Worm (Caenorhabditis elegans) whole organism, mixed stage, embryonic: Measurements from ENCODE around the gene C15B12.1.

Source experiments
- M03D4.4 ChIP-seq: sonication (generic microtip); optimal IDR thresholded peaks from 2 replicates; lab custom pipeline; 2017; ENCODE audit warnings: mild to moderate bottlenecking, missing genetic modification characterization, missing compliant biosample characterization
- blmp-1 ChIP-seq: fragments of 150-350 bp; optimal IDR thresholded peaks from 2 replicates; lab custom pipeline; 2014; ENCODE audit warnings: missing biosample characterization, missing genetic modification characterization
- ceh-39 ChIP-seq: fragments of 150-350 bp; optimal IDR thresholded peaks from 2 replicates; lab custom pipeline; 2014; ENCODE audit warnings: missing biosample characterization, missing genetic modification characterization
- ceh-43 ChIP-seq: fragments of 200-800 bp; sonication (Bioruptor generic); optimal IDR thresholded peaks from 2 replicates; lab custom pipeline; 2018; ENCODE audit warnings: mild to moderate bottlenecking, missing genetic modification characterization, moderate library complexity, missing compliant biosample characterization
- ces-1 ChIP-seq: fragments of 150-350 bp; optimal IDR thresholded peaks from 2 replicates; lab custom pipeline; 2014; ENCODE audit warnings: missing biosample characterization, missing genetic modification reagents, missing genetic modification characterization
- cnd-1 ChIP-seq: fragments of 200-800 bp; sonication (Bioruptor generic); optimal IDR thresholded peaks from 2 replicates; lab custom pipeline; 2018; ENCODE audit warnings: mild to moderate bottlenecking, missing genetic modification characterization, missing compliant biosample characterization
- drap-1 ChIP-seq: fragments of 200-800 bp; sonication (Bioruptor generic); optimal IDR thresholded peaks from 3 replicates; lab custom pipeline; 2018; ENCODE audit warnings: mild to moderate bottlenecking, missing genetic modification characterization, missing compliant biosample characterization
- elt-3 ChIP-seq: fragments of 150-350 bp; optimal IDR thresholded peaks from 2 replicates; lab custom pipeline; 2014; ENCODE audit warnings: missing biosample characterization, missing genetic modification characterization
- flh-1 ChIP-seq: fragments of 200-800 bp; sonication (Bioruptor generic); optimal IDR thresholded peaks from 2 replicates; lab custom pipeline; 2018; ENCODE audit warnings: mild to moderate bottlenecking, missing genetic modification characterization, moderate library complexity, missing compliant biosample characterization
- ham-2 ChIP-seq: fragments of 200-800 bp; sonication (Bioruptor generic); optimal IDR thresholded peaks from 2 replicates; lab custom pipeline; 2018; ENCODE audit warnings: mild to moderate bottlenecking, missing genetic modification characterization, missing compliant biosample characterization
- hlh-1 ChIP-seq: fragments of 150-350 bp; optimal IDR thresholded peaks from 2 replicates; lab custom pipeline; 2014; ENCODE audit warnings: missing biosample characterization, missing genetic modification reagents, missing genetic modification characterization
- lin-13 ChIP-seq: fragments of 150-350 bp; optimal IDR thresholded peaks from 2 replicates; lab custom pipeline; 2014; ENCODE audit warnings: missing biosample characterization, missing genetic modification characterization
- lin-32 ChIP-seq: fragments of 200-800 bp; sonication (Bioruptor generic); optimal IDR thresholded peaks from 2 replicates; lab custom pipeline; 2018; ENCODE audit warnings: mild to moderate bottlenecking, missing genetic modification characterization, missing compliant biosample characterization
- lsy-2 ChIP-seq: fragments of 150-350 bp; optimal IDR thresholded peaks from 2 replicates; lab custom pipeline; 2014; ENCODE audit warnings: missing biosample characterization, missing genetic modification characterization
- mab-5 ChIP-seq: fragments of 150-350 bp; optimal IDR thresholded peaks from 2 replicates; lab custom pipeline; 2014; ENCODE audit warnings: missing biosample characterization, missing genetic modification characterization
- mep-1 ChIP-seq: fragments of 150-350 bp; optimal IDR thresholded peaks from 2 replicates; lab custom pipeline; 2017; ENCODE audit warnings: missing biosample characterization, missing genetic modification reagents, missing genetic modification characterization, inconsistent platforms
- mls-2 ChIP-seq: sonication (generic microtip); optimal IDR thresholded peaks from 2 replicates; lab custom pipeline; 2016; ENCODE audit warnings: mild to moderate bottlenecking, missing genetic modification characterization, moderate library complexity, missing compliant biosample characterization
- nhr-12 ChIP-seq: fragments of 150-350 bp; optimal IDR thresholded peaks from 2 replicates; lab custom pipeline; 2014; ENCODE audit warnings: missing biosample characterization, missing genetic modification characterization
- nhr-2 ChIP-seq: fragments of 150-350 bp; optimal IDR thresholded peaks from 2 replicates; lab custom pipeline; 2014; ENCODE audit warnings: missing biosample characterization, missing genetic modification characterization
- nhr-237 ChIP-seq: fragments of 150-350 bp; optimal IDR thresholded peaks from 2 replicates; lab custom pipeline; 2014; ENCODE audit warnings: missing biosample characterization, missing genetic modification characterization
- nhr-28 ChIP-seq: fragments of 150-350 bp; optimal IDR thresholded peaks from 2 replicates; lab custom pipeline; 2014; ENCODE audit warnings: missing biosample characterization, missing genetic modification characterization
- nhr-76 ChIP-seq: sonication (generic microtip); optimal IDR thresholded peaks from 2 replicates; lab custom pipeline; 2017; ENCODE audit warnings: missing biosample characterization, missing genetic modification characterization
- pha-4 ChIP-seq: fragments of 150-350 bp; optimal IDR thresholded peaks from 2 replicates; lab custom pipeline; 2018; ENCODE audit warnings: missing biosample characterization, missing genetic modification reagents, missing genetic modification characterization
- sem-2 ChIP-seq: fragments of 200-800 bp; sonication (Bioruptor generic); optimal IDR thresholded peaks from 2 replicates; lab custom pipeline; 2018; ENCODE audit warnings: mild to moderate bottlenecking, missing genetic modification characterization, missing compliant biosample characterization
- snpc-4 ChIP-seq: fragments of 150-350 bp; optimal IDR thresholded peaks from 2 replicates; lab custom pipeline; 2014; ENCODE audit warnings: missing biosample characterization, missing genetic modification characterization
- sptf-1 ChIP-seq: sonication (generic microtip); optimal IDR thresholded peaks from 2 replicates; lab custom pipeline; 2017; ENCODE audit warnings: mild to moderate bottlenecking, missing genetic modification characterization, moderate library complexity, missing compliant biosample characterization
- tbx-8 ChIP-seq: fragments of 200-800 bp; sonication (Bioruptor generic); optimal IDR thresholded peaks from 2 replicates; lab custom pipeline; 2018; ENCODE audit warnings: mild to moderate bottlenecking, missing genetic modification characterization, moderate library complexity, missing compliant biosample characterization
- unc-120 ChIP-seq: sonication (generic microtip); optimal IDR thresholded peaks from 2 replicates; lab custom pipeline; 2017; ENCODE audit warnings: missing genetic modification characterization, missing compliant biosample characterization; ENCODE audit not compliant: poor library complexity, severe bottlenecking
- unc-39 ChIP-seq: fragments of 150-350 bp; optimal IDR thresholded peaks from 2 replicates; lab custom pipeline; 2014; ENCODE audit warnings: missing biosample characterization, missing genetic modification characterization
- unc-62 ChIP-seq: fragments of 150-350 bp; optimal IDR thresholded peaks from 2 replicates; lab custom pipeline; 2014; ENCODE audit warnings: missing biosample characterization, missing genetic modification reagents, missing genetic modification characterization
- ztf-11 ChIP-seq: fragments of 150-350 bp; optimal IDR thresholded peaks from 2 replicates; lab custom pipeline; 2014; ENCODE audit warnings: missing biosample characterization, missing genetic modification characterization

C15B12.1 gene

ce11 chrX:6484780-6485179 is 8.2 kb downstream of the C15B12.1 start, which contains the start of gene gar-1:
Gene gar-1, minus strand, starts transcription at chrX:6484880.
- TF ChIP-seq unc-120 (no peak), blmp-1 (tag; lab: Kevin White, UChicago) (no peak), drap-1 (GFP tag; lab: Kevin White, UChicago) (no peak), sem-2 (GFP tag; lab: Kevin White, UChicago) (no peak), snpc-4 (tag; lab: Kevin White, UChicago) (no peak), mab-5 (tag; lab: Kevin White, UChicago) (no peak), mls-2 (tag; lab: Kevin White, UChicago) (no peak), nhr-12 (tag; lab: Kevin White, UChicago) (no peak), lin-13 (tag; lab: Kevin White, UChicago) (no peak), unc-62 (no peak), lsy-2 (tag; lab: Kevin White, UChicago) (no peak), unc-39 (tag; lab: Kevin White, UChicago) (no peak), tbx-8 (no peak), hlh-1 (tag; lab: Kevin White, UChicago) (no peak), sptf-1 (tag; lab: Kevin White, UChicago) (no peak), nhr-2 (tag; lab: Kevin White, UChicago) (no peak), elt-3 (tag; lab: Kevin White, UChicago) (no peak), M03D4.4 (tag; lab: Kevin White, UChicago) (no peak), ceh-43 (no peak), ztf-11 (no peak)
- TF ChIP-seq, all 35 proteins: peak for 0

- TF ChIP-seq lin-13 (tag; lab: Kevin White, UChicago): no peak
- no peak for TF ChIP-seq mab-5 (tag; lab: Kevin White, UChicago)
- no peak for TF ChIP-seq sptf-1 (tag; lab: Kevin White, UChicago)
These were observed 23.1 kb downstream of the C15B12.1 start, which contains the start of gene actl-1 for ce11 chrX:6499736-6500135. Gene actl-1, minus strand, starts transcription at chrX:6499836.

ce11 chrX:6503148-6503547 is 26.5 kb downstream of the C15B12.1 start:
- TF ChIP-seq blmp-1 (tag; lab: Kevin White, UChicago) (no peak), ztf-11 (no peak), ces-1 (GFP tag; lab: Kevin White, UChicago) (no peak), nhr-28 (tag; lab: Kevin White, UChicago) (no peak), M03D4.4 (tag; lab: Kevin White, UChicago) (no peak), lin-13 (tag; lab: Kevin White, UChicago) (no peak), ceh-39 (tag; lab: Kevin White, UChicago) (no peak), unc-39 (tag; lab: Kevin White, UChicago) (no peak), unc-120 (no peak), cnd-1 (tag; lab: Kevin White, UChicago) (no peak), pha-4 (tag; lab: Kevin White, UChicago) (no peak), tbx-8 (no peak), lsy-2 (tag; lab: Kevin White, UChicago) (no peak), nhr-76 (no peak), mls-2 (tag; lab: Kevin White, UChicago) (no peak), hlh-1 (tag; lab: Kevin White, UChicago) (no peak), nhr-12 (tag; lab: Kevin White, UChicago) (no peak), ham-2 (GFP tag; lab: Kevin White, UChicago) (no peak)

DNA sequence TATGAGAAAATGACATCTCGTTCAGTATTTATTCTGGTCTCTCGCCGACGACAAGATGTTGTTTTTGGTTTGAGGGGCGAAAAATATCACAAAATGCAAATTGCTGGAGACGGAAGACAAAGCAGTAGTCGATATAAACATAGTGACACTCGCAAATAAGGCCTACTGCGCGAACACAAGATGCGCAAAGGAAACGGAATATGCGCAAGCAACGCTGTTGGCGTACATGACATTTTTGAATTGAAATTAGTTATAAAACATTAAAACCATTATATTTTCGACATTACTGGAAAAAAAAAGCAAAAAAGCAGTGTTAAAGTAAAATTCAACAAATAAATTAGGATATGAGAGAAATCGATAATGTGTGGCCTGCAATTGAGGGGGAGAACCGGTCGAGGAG is 28.4 kb downstream of the C15B12.1 start, which contains the start of gene cdf-1:
Gene cdf-1 (minus strand): TSS at position 136 of the 400 bp plus-strand sequence.
- TF ChIP-seq unc-120 (no peak), sptf-1 (tag; lab: Kevin White, UChicago) (peak; percentile 42), mep-1 (peak; percentile 22), ces-1 (GFP tag; lab: Kevin White, UChicago) (peak; percentile 29), tbx-8 (no peak), drap-1 (GFP tag; lab: Kevin White, UChicago) (peak; percentile 23)

DNA sequence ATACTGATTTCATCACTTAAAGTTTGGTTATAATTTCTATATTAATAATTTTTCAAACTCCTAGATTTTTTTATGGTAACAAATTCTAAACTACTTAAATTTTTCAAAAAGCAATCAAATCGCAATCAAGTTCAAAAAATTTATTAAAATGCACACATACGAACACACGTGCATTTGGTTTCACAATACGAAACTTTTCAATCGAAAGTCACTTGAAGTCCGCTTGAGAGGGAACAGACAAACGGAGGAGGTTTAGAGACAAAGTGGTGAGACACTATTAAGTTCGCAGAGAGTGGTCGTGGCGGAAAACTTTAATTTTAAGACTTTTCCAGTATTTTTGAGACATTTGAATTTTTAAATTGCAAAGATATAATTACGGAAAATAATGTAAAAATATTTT is 29.1 kb downstream of the C15B12.1 start, which contains the start of gene glr-8:
Gene glr-8 (plus strand): TSS at position 319 of the 400 bp plus-strand sequence.
- no peak for TF ChIP-seq nhr-237 (tag; lab: Kevin White, UChicago)
- no peak for TF ChIP-seq lin-13 (tag; lab: Kevin White, UChicago)
- no peak for TF ChIP-seq flh-1 (GFP tag; lab: Kevin White, UChicago)
- TF ChIP-seq unc-62: no peak
- no peak for TF ChIP-seq snpc-4 (tag; lab: Kevin White, UChicago)
- TF ChIP-seq mep-1: no peak
- no peak for TF ChIP-seq ceh-43
- TF ChIP-seq lin-32 (GFP tag; lab: Kevin White, UChicago): no peak
